Worm (Caenorhabditis elegans) whole organism, young adult: Measurements from ENCODE around the gene ccpp-6.

Experiments used
- B0035.1 ChIP-seq: sonication (generic microtip); optimal IDR thresholded peaks from 2 replicates; lab custom pipeline; 2016; ENCODE audit warnings: missing genetic modification characterization, mild to moderate bottlenecking, missing compliant biosample characterization, missing genotype, missing genetic modification reagents
- B0336.3 ChIP-seq: fragments of 200-800 bp; sonication (Bioruptor generic); IDR thresholded peaks from 2 replicates; pipeline ENCODE4 v1.3.6; 2022; ENCODE audit warnings: missing genetic modification characterization, missing compliant biosample characterization
- C06A6.2 ChIP-seq: fragments of 200-800 bp; sonication (Bioruptor generic); conservative IDR thresholded peaks from 2 replicates; pipeline ENCODE4 v1.3.6; 2022; ENCODE audit warnings: missing genetic modification characterization, missing compliant biosample characterization
- F10E7.11 ChIP-seq: sonication (generic microtip); optimal IDR thresholded peaks from 2 replicates; lab custom pipeline; 2017; ENCODE audit warnings: mild to moderate bottlenecking, missing genetic modification characterization, moderate library complexity, missing compliant biosample characterization
- F52B5.7 ChIP-seq: sonication (generic microtip); optimal IDR thresholded peaks from 2 replicates; lab custom pipeline; 2016; ENCODE audit warnings: mild to moderate bottlenecking, missing genetic modification characterization, missing compliant biosample characterization
- F57C9.4 ChIP-seq: sonication (generic microtip); optimal IDR thresholded peaks from 2 replicates; lab custom pipeline; 2017; ENCODE audit warnings: mild to moderate bottlenecking, missing genetic modification characterization, missing compliant biosample characterization
- T07F8.4 ChIP-seq: sonication (generic microtip); optimal IDR thresholded peaks from 2 replicates; lab custom pipeline; 2016; ENCODE audit warnings: mild to moderate bottlenecking, missing genetic modification characterization, moderate library complexity, missing compliant biosample characterization
- T26A5.8 ChIP-seq: sonication (generic microtip); optimal IDR thresholded peaks from 2 replicates; lab custom pipeline; 2016; ENCODE audit warnings: missing genetic modification characterization, missing compliant biosample characterization
- Y56A3A.18 ChIP-seq: fragments of 200-800 bp; sonication (Bioruptor generic); IDR thresholded peaks from 2 replicates; pipeline ENCODE4 v1.3.6; 2022; ENCODE audit warnings: missing genetic modification reagents, missing genetic modification characterization, missing compliant biosample characterization
- Y67H2A.10 ChIP-seq: fragments of 200-800 bp; sonication (Bioruptor generic); conservative IDR thresholded peaks from 2 replicates; pipeline ENCODE4 v1.3.6; 2022; ENCODE audit warnings: missing genetic modification reagents, missing genetic modification characterization, missing compliant biosample characterization
- attf-3 ChIP-seq: fragments of 200-800 bp; sonication (Bioruptor generic); conservative IDR thresholded peaks from 2 replicates; pipeline ENCODE4 v1.3.6; 2022; ENCODE audit warnings: missing genetic modification reagents, missing genetic modification characterization, missing compliant biosample characterization
- attf-5 ChIP-seq: fragments of 200-800 bp; sonication (Bioruptor generic); optimal IDR thresholded peaks from 2 replicates; lab custom pipeline; 2018; ENCODE audit warnings: mild to moderate bottlenecking, missing genetic modification characterization, missing compliant biosample characterization
- attf-6 ChIP-seq: fragments of 200-800 bp; sonication (Bioruptor generic); IDR thresholded peaks from 2 replicates; pipeline ENCODE4 v1.3.6; 2022; ENCODE audit warnings: missing genetic modification reagents, missing genetic modification characterization, missing compliant biosample characterization
- ccch-3 ChIP-seq: fragments of 200-800 bp; sonication (Bioruptor generic); optimal IDR thresholded peaks from 2 replicates; lab custom pipeline; 2018; ENCODE audit warnings: mild to moderate bottlenecking, missing genetic modification characterization, missing compliant biosample characterization
- cebp-1 ChIP-seq, 2 experiments: fragments of 200-800 bp in 1 of 2; sonication (Bioruptor generic) in 1 of 2; sonication (generic microtip) in 1 of 2; IDR thresholded peaks in 1 of 2; optimal IDR thresholded peaks in 1 of 2; 2 replicates each; pipeline versions ENCODE4 v1.3.6 to Lab custom; 2017 to 2022; ENCODE audit warnings: missing compliant biosample characterization in 2 of 2, missing genetic modification characterization in 2 of 2, mild to moderate bottlenecking in 1 of 2, missing genetic modification reagents in 1 of 2, moderate library complexity in 1 of 2
- cebp-2 ChIP-seq: fragments of 200-800 bp; sonication (Bioruptor generic); IDR thresholded peaks from 2 replicates; pipeline ENCODE4 v1.3.6; 2022; ENCODE audit warnings: missing genetic modification characterization, missing compliant biosample characterization
- ceh-100 ChIP-seq: fragments of 200-800 bp; sonication (Bioruptor generic); IDR thresholded peaks from 2 replicates; pipeline ENCODE4 v1.3.6; 2022; ENCODE audit warnings: missing genetic modification reagents, missing genetic modification characterization, missing compliant biosample characterization
- ceh-91 ChIP-seq: fragments of 200-800 bp; sonication (Bioruptor generic); IDR thresholded peaks from 2 replicates; pipeline ENCODE4 v1.3.6; 2022; ENCODE audit warnings: missing genetic modification reagents, missing genetic modification characterization, missing compliant biosample characterization
- chd-7 ChIP-seq: sonication (generic microtip); optimal IDR thresholded peaks from 2 replicates; lab custom pipeline; 2016; ENCODE audit warnings: mild to moderate bottlenecking, missing genetic modification characterization, moderate library complexity, missing compliant biosample characterization
- dpff-1 ChIP-seq: sonication (generic microtip); optimal IDR thresholded peaks from 2 replicates; lab custom pipeline; 2017; ENCODE audit warnings: mild to moderate bottlenecking, missing genetic modification characterization, missing compliant biosample characterization
- dpl-1 ChIP-seq: fragments of 150-350 bp; optimal IDR thresholded peaks from 2 replicates; lab custom pipeline; 2014; ENCODE audit warnings: missing biosample characterization, missing genetic modification reagents, missing genetic modification characterization
- ekl-4 ChIP-seq: fragments of 200-800 bp; sonication (Bioruptor generic); IDR thresholded peaks from 2 replicates; pipeline ENCODE4 v1.3.6; 2022; ENCODE audit warnings: missing genetic modification reagents, missing genetic modification characterization, missing compliant biosample characterization
- gei-17 ChIP-seq: fragments of 200-800 bp; sonication (Bioruptor generic); optimal IDR thresholded peaks from 2 replicates; lab custom pipeline; 2018; ENCODE audit warnings: mild to moderate bottlenecking, missing genetic modification characterization, missing compliant biosample characterization
- him-1 ChIP-seq: sonication (generic microtip); optimal IDR thresholded peaks from 2 replicates; lab custom pipeline; 2016; ENCODE audit warnings: missing genotype, missing genetic modification reagents, missing genetic modification characterization, missing compliant biosample characterization
- hlh-26 ChIP-seq: fragments of 200-800 bp; sonication (Bioruptor generic); conservative IDR thresholded peaks from 2 replicates; pipeline ENCODE4 v1.3.6; 2022; ENCODE audit warnings: missing genetic modification reagents, missing genetic modification characterization, missing compliant biosample characterization
- hmg-20 ChIP-seq: fragments of 200-800 bp; sonication (Bioruptor generic); IDR thresholded peaks from 2 replicates; pipeline ENCODE4 v1.3.6; 2022; ENCODE audit warnings: missing genetic modification reagents, missing genetic modification characterization, missing compliant biosample characterization
- hrde-1 ChIP-seq: sonication (generic microtip); optimal IDR thresholded peaks from 2 replicates; lab custom pipeline; 2016; ENCODE audit warnings: missing genetic modification characterization, mild to moderate bottlenecking, missing compliant biosample characterization, moderate library complexity, missing genotype, missing genetic modification reagents, borderline replicate concordance
- hsf-1 ChIP-seq: fragments of 200-800 bp; sonication (Bioruptor generic); IDR thresholded peaks from 2 replicates; pipeline ENCODE4 v1.3.6; 2022; ENCODE audit warnings: missing genetic modification reagents, missing genetic modification characterization, missing compliant biosample characterization
- lag-1 ChIP-seq: fragments of 200-800 bp; sonication (Bioruptor generic); IDR thresholded peaks from 2 replicates; pipeline ENCODE4 v1.3.6; 2022; ENCODE audit warnings: missing genetic modification reagents, missing genetic modification characterization, missing compliant biosample characterization
- let-607 ChIP-seq, 2 experiments: fragments of 200-800 bp in 1 of 2; sonication (Bioruptor generic) in 1 of 2; sonication (generic microtip) in 1 of 2; optimal IDR thresholded peaks; 2 replicates each; lab custom pipeline; 2016 to 2018; ENCODE audit warnings: mild to moderate bottlenecking in 2 of 2, missing compliant biosample characterization in 2 of 2, missing genetic modification characterization in 2 of 2, moderate library complexity in 2 of 2, missing genotype in 1 of 2
- lin-26 ChIP-seq: fragments of 200-800 bp; sonication (Bioruptor generic); IDR thresholded peaks from 2 replicates; pipeline ENCODE4 v1.3.6; 2022; ENCODE audit warnings: missing genetic modification reagents, missing genetic modification characterization, missing compliant biosample characterization
- lin-35 ChIP-seq, 3 experiments: fragments of 150-350 bp in 2 of 3; sonication (generic microtip) in 1 of 3; optimal IDR thresholded peaks; 2 replicates each; lab custom pipeline; 2014 to 2018; ENCODE audit warnings: missing biosample characterization in 3 of 3, missing genetic modification characterization in 3 of 3, missing genetic modification reagents in 3 of 3
- lir-1 ChIP-seq: fragments of 200-800 bp; sonication (Bioruptor generic); conservative IDR thresholded peaks from 2 replicates; pipeline ENCODE4 v1.3.6; 2022; ENCODE audit warnings: missing genetic modification reagents, missing genetic modification characterization, missing compliant biosample characterization
- madf-10 ChIP-seq: sonication (generic microtip); optimal IDR thresholded peaks from 2 replicates; lab custom pipeline; 2016; ENCODE audit warnings: mild to moderate bottlenecking, missing genetic modification characterization, missing compliant biosample characterization
- madf-8 ChIP-seq: fragments of 200-800 bp; sonication (Bioruptor generic); conservative IDR thresholded peaks from 2 replicates; pipeline ENCODE4 v1.3.6; 2022; ENCODE audit warnings: missing genetic modification reagents, missing genetic modification characterization, missing compliant biosample characterization
- mes-4 ChIP-seq: sonication (generic microtip); optimal IDR thresholded peaks from 2 replicates; lab custom pipeline; 2016; ENCODE audit warnings: missing genotype, missing genetic modification characterization, missing compliant biosample characterization
- nfyb-1 ChIP-seq: fragments of 200-800 bp; sonication (Bioruptor generic); IDR thresholded peaks from 2 replicates; pipeline ENCODE4 v1.3.6; 2022; ENCODE audit warnings: missing genetic modification reagents, missing genetic modification characterization, missing compliant biosample characterization
- nhr-80 ChIP-seq: sonication (generic microtip); optimal IDR thresholded peaks from 2 replicates; lab custom pipeline; 2016; ENCODE audit warnings: missing genetic modification characterization, missing compliant biosample characterization
- pha-4 ChIP-seq: fragments of 150-350 bp; sonication (generic microtip); optimal IDR thresholded peaks from 2 replicates; lab custom pipeline; 2014; ENCODE audit warnings: missing biosample characterization, missing genetic modification reagents, missing genetic modification characterization
- somi-1 ChIP-seq: fragments of 200-800 bp; sonication (Bioruptor generic); optimal IDR thresholded peaks from 2 replicates; lab custom pipeline; 2018; ENCODE audit warnings: mild to moderate bottlenecking, missing genetic modification characterization, missing compliant biosample characterization
- unc-130 ChIP-seq: sonication (generic microtip); optimal IDR thresholded peaks from 2 replicates; lab custom pipeline; 2016; ENCODE audit warnings: missing genetic modification reagents, missing genetic modification characterization, missing compliant biosample characterization
- unc-62 ChIP-seq: fragments of 150-350 bp; optimal IDR thresholded peaks from 2 replicates; lab custom pipeline; 2014; ENCODE audit warnings: missing biosample characterization, missing genetic modification reagents, missing genetic modification characterization
- ztf-28 ChIP-seq: fragments of 200-800 bp; sonication (Bioruptor generic); IDR thresholded peaks from 2 replicates; pipeline ENCODE4 v1.3.6; 2022; ENCODE audit warnings: missing genetic modification reagents, missing genetic modification characterization, missing compliant biosample characterization

ccpp-6 gene

ce11 chrII:5338301-5338700, 48.8 kb downstream of the ccpp-6 start:
- 0 out of 2 replicates have a peak, but pooled peaks have one; percentile 12 for TF ChIP-seq C06A6.2 (GFP tag; lab: Robert Waterston, UW)
- TF ChIP-seq ceh-100 (GFP tag; lab: Robert Waterston, UW), result no peak
- TF ChIP-seq hsf-1 (GFP tag; lab: Robert Waterston, UW), result 0 out of 2 replicates have a peak, but pooled peaks have one; percentile 35
- TF ChIP-seq cebp-1 (GFP tag; IDR thresholded peaks at IDR 0.05; lab: Robert Waterston, UW), result peak; percentile 74
- TF ChIP-seq cebp-1 (tag; optimal IDR thresholded peaks at IDR 0.05; lab: Kevin White, UChicago), result peak; percentile 82
- peak; percentile 18 for TF ChIP-seq nhr-80
- TF ChIP-seq lin-26, result 0 out of 2 replicates have a peak, but pooled peaks have one; percentile 17
- TF ChIP-seq hlh-26 (GFP tag; lab: Robert Waterston, UW), result no peak
- TF ChIP-seq let-607 (tag; optimal IDR thresholded peaks at IDR 0.05; lab: Kevin White, UChicago), result peak in 1 of 2 experiments; percentile 2
- peak; percentile 56 for TF ChIP-seq pha-4 (tag; lab: Kevin White, UChicago)
- 0 out of 2 replicates have a peak, but pooled peaks have one; percentile 10 for TF ChIP-seq ekl-4 (GFP tag; lab: Robert Waterston, UW)
- TF ChIP-seq attf-5 (GFP tag; lab: Kevin White, UChicago), result peak; percentile 54
- no peak for TF ChIP-seq ceh-91 (GFP tag; lab: Robert Waterston, UW)

- TF ChIP-seq hrde-1 (tag; lab: Kevin White, UChicago), result no peak
- peak; percentile 31 for TF ChIP-seq nhr-80
- 0 out of 2 replicates have a peak, but pooled peaks have one; percentile 8 for TF ChIP-seq lin-26
- peak; percentile 21 for TF ChIP-seq unc-62 (GFP tag; lab: Kevin White, UChicago)
These were observed 49.6 kb downstream of the ccpp-6 start for ce11 chrII:5337495-5337840.

ce11 chrII:5336660-5337494, 50.2 kb downstream of the ccpp-6 start:
- TF ChIP-seq gei-17 (GFP tag; lab: Kevin White, UChicago), result no peak
- no peak for TF ChIP-seq lag-1 (GFP tag; lab: Robert Waterston, UW)
- TF ChIP-seq cebp-2, result no peak
- TF ChIP-seq F52B5.7, result no peak
- no peak for TF ChIP-seq mes-4 (tag; lab: Kevin White, UChicago)
- no peak for TF ChIP-seq Y56A3A.18 (GFP tag; lab: Robert Waterston, UW)
- peak; percentile 49; the same call in 1 of the 2 replicates for TF ChIP-seq nfyb-1 (GFP tag; lab: Robert Waterston, UW)
- TF ChIP-seq chd-7 (tag; lab: Kevin White, UChicago), result no peak
- TF ChIP-seq T26A5.8 (tag; lab: Kevin White, UChicago), result no peak
- TF ChIP-seq somi-1 (GFP tag; lab: Kevin White, UChicago), result peak; percentile 45
- TF ChIP-seq madf-8 (GFP tag; lab: Robert Waterston, UW), result no peak
- no peak for TF ChIP-seq ccch-3 (GFP tag; lab: Kevin White, UChicago)
- no peak for TF ChIP-seq attf-3
- no peak for TF ChIP-seq dpl-1 (GFP tag; lab: Kevin White, UChicago)
- no peak for TF ChIP-seq ztf-28
- TF ChIP-seq lin-35 (GFP tag; optimal IDR thresholded peaks at IDR 0.05; lab: Kevin White, UChicago), result peak in 1 of 3 experiments; percentile 40
- TF ChIP-seq him-1, result no peak
- TF ChIP-seq unc-130, result no peak
- no peak for TF ChIP-seq attf-6
- TF ChIP-seq F10E7.11 (tag; lab: Kevin White, UChicago), result no peak
- no peak for TF ChIP-seq T07F8.4 (tag; lab: Kevin White, UChicago)
- TF ChIP-seq B0035.1 (tag; lab: Kevin White, UChicago), result no peak
- no peak for TF ChIP-seq let-607 (tag; optimal IDR thresholded peaks at IDR 0.05; lab: Kevin White, UChicago)
- TF ChIP-seq B0336.3 (GFP tag; lab: Robert Waterston, UW), result 0 out of 2 replicates have a peak, but pooled peaks have one; percentile 36
- no peak for TF ChIP-seq F57C9.4 (tag; lab: Kevin White, UChicago)
- TF ChIP-seq hmg-20 (GFP tag; lab: Robert Waterston, UW), result no peak
- TF ChIP-seq Y67H2A.10 (GFP tag; lab: Robert Waterston, UW), result no peak
- peak; percentile 15 for TF ChIP-seq madf-10
- no peak for TF ChIP-seq dpff-1 (tag; lab: Kevin White, UChicago)
- TF ChIP-seq lir-1, result no peak
